Worm (Caenorhabditis elegans) whole organism, L1 larva: ENCODE results near the gene smc-3.

Experiments used
- F16B12.6 ChIP-seq: fragments of 150-350 bp; optimal IDR thresholded peaks from 2 replicates; lab custom pipeline; 2014; ENCODE audit warnings: missing biosample characterization, missing genetic modification characterization
- alr-1 ChIP-seq: fragments of 200-800 bp; sonication (Bioruptor generic); optimal IDR thresholded peaks from 2 replicates; lab custom pipeline; 2018; ENCODE audit warnings: borderline replicate concordance, mild to moderate bottlenecking, missing genetic modification characterization, missing compliant biosample characterization
- ceh-63 ChIP-seq: fragments of 200-800 bp; sonication (Bioruptor generic); optimal IDR thresholded peaks from 2 replicates; lab custom pipeline; 2018; ENCODE audit warnings: mild to moderate bottlenecking, missing genetic modification characterization, missing compliant biosample characterization
- ceh-88 ChIP-seq: fragments of 200-800 bp; sonication (Bioruptor generic); IDR thresholded peaks from 2 replicates; pipeline ENCODE4 v1.3.6; 2022; ENCODE audit warnings: missing genetic modification characterization, missing compliant biosample characterization
- ces-1 ChIP-seq: fragments of 150-350 bp; optimal IDR thresholded peaks from 2 replicates; lab custom pipeline; 2014; ENCODE audit warnings: missing biosample characterization, missing genetic modification reagents, missing genetic modification characterization
- efl-1 ChIP-seq, 4 experiments: fragments of 150-350 bp; optimal IDR thresholded peaks in 3 of 4; peaks in 1 of 4; 1 replicate in 1 of 4; 2 replicates in 3 of 4; lab custom pipeline; 2014; ENCODE audit warnings: missing biosample characterization in 2 of 4, missing genetic modification characterization in 2 of 4, missing genetic modification reagents in 2 of 4
- efl-3 ChIP-seq: fragments of 200-800 bp; sonication (Bioruptor generic); optimal IDR thresholded peaks from 2 replicates; lab custom pipeline; 2018; ENCODE audit warnings: mild to moderate bottlenecking, missing genetic modification characterization, missing compliant biosample characterization
- egl-13 ChIP-seq: sonication (generic microtip); optimal IDR thresholded peaks from 2 replicates; lab custom pipeline; 2016; ENCODE audit warnings: missing genotype, missing genetic modification reagents, missing genetic modification characterization, missing compliant biosample characterization
- fkh-4 ChIP-seq: sonication (generic microtip); optimal IDR thresholded peaks from 2 replicates; lab custom pipeline; 2016; ENCODE audit warnings: missing compliant biosample characterization, missing genetic modification characterization, borderline replicate concordance
- fkh-8 ChIP-seq: sonication (generic microtip); optimal IDR thresholded peaks from 2 replicates; lab custom pipeline; 2016; ENCODE audit warnings: mild to moderate bottlenecking, missing genetic modification characterization, missing compliant biosample characterization
- fos-1 ChIP-seq: fragments of 150-350 bp; optimal IDR thresholded peaks from 2 replicates; lab custom pipeline; 2014; ENCODE audit warnings: missing biosample characterization, missing genetic modification characterization
- hlh-17 ChIP-seq: fragments of 200-800 bp; sonication (Bioruptor generic); optimal IDR thresholded peaks from 2 replicates; lab custom pipeline; 2018; ENCODE audit warnings: missing genetic modification characterization, mild to moderate bottlenecking, missing compliant biosample characterization, moderate library complexity, borderline replicate concordance
- hlh-4 ChIP-seq: sonication (generic microtip); optimal IDR thresholded peaks from 2 replicates; lab custom pipeline; 2016; ENCODE audit warnings: mild to moderate bottlenecking, missing genetic modification characterization, missing compliant biosample characterization
- hpl-2 ChIP-seq: fragments of 150-350 bp; optimal IDR thresholded peaks from 2 replicates; lab custom pipeline; 2014; ENCODE audit warnings: missing biosample characterization, missing genetic modification reagents, missing genetic modification characterization
- irx-1 ChIP-seq: sonication (generic microtip); optimal IDR thresholded peaks from 2 replicates; lab custom pipeline; 2016; ENCODE audit warnings: missing genetic modification characterization, missing compliant biosample characterization
- isw-1 ChIP-seq: fragments of 200-800 bp; sonication (Bioruptor generic); IDR thresholded peaks from 2 replicates; pipeline ENCODE4 v1.3.6; 2022; ENCODE audit warnings: missing genetic modification characterization, missing compliant biosample characterization
- jun-1 ChIP-seq: fragments of 150-350 bp; optimal IDR thresholded peaks from 2 replicates; lab custom pipeline; 2014; ENCODE audit warnings: missing biosample characterization, missing genetic modification reagents, missing genetic modification characterization
- lin-13 ChIP-seq: fragments of 150-350 bp; optimal IDR thresholded peaks from 2 replicates; lab custom pipeline; 2014; ENCODE audit warnings: missing biosample characterization, missing genetic modification reagents, missing genetic modification characterization
- lin-14 ChIP-seq: fragments of 200-800 bp; sonication (Bioruptor generic); optimal IDR thresholded peaks from 2 replicates; lab custom pipeline; 2018; ENCODE audit warnings: mild to moderate bottlenecking, missing genetic modification characterization, moderate library complexity, missing compliant biosample characterization
- lir-3 ChIP-seq: sonication (generic microtip); optimal IDR thresholded peaks from 2 replicates; lab custom pipeline; 2016; ENCODE audit warnings: mild to moderate bottlenecking, missing genetic modification characterization, moderate library complexity, missing compliant biosample characterization; ENCODE audit not compliant: poor library complexity
- lsy-2 ChIP-seq, 2 experiments: fragments of 150-350 bp; optimal IDR thresholded peaks; 2 replicates each; lab custom pipeline; 2014; ENCODE audit warnings: missing biosample characterization in 2 of 2, missing genetic modification characterization in 2 of 2
- mab-9 ChIP-seq: fragments of 200-800 bp; sonication (Bioruptor generic); IDR thresholded peaks from 2 replicates; pipeline ENCODE4 v1.3.6; 2022; ENCODE audit warnings: missing genetic modification reagents, missing genetic modification characterization, missing compliant biosample characterization
- mdl-1 ChIP-seq, 2 experiments: fragments of 150-350 bp; optimal IDR thresholded peaks; 2 replicates each; lab custom pipeline; 2014 to 2017; ENCODE audit warnings: missing biosample characterization in 2 of 2, missing genetic modification characterization in 2 of 2, inconsistent platforms in 1 of 2
- nhr-11 ChIP-seq: fragments of 150-350 bp; optimal IDR thresholded peaks from 2 replicates; lab custom pipeline; 2014; ENCODE audit warnings: missing biosample characterization, missing genetic modification characterization
- nhr-19 ChIP-seq: fragments of 200-800 bp; sonication (Bioruptor generic); conservative IDR thresholded peaks from 2 replicates; pipeline ENCODE4 v1.3.6; 2022; ENCODE audit warnings: missing genetic modification characterization, missing compliant biosample characterization
- nhr-20 ChIP-seq: sonication (generic microtip); optimal IDR thresholded peaks from 2 replicates; lab custom pipeline; 2016; ENCODE audit warnings: mild to moderate bottlenecking, missing genetic modification characterization, missing compliant biosample characterization
- nhr-28 ChIP-seq: fragments of 150-350 bp; optimal IDR thresholded peaks from 2 replicates; lab custom pipeline; 2014; ENCODE audit warnings: missing biosample characterization, missing genetic modification characterization
- nhr-71 ChIP-seq: sonication (generic microtip); optimal IDR thresholded peaks from 2 replicates; lab custom pipeline; 2016; ENCODE audit warnings: mild to moderate bottlenecking, missing genetic modification characterization, moderate library complexity, missing compliant biosample characterization
- nhr-76 ChIP-seq: sonication (generic microtip); optimal IDR thresholded peaks from 2 replicates; lab custom pipeline; 2017; ENCODE audit warnings: missing biosample characterization, missing genetic modification characterization
- nhr-77 ChIP-seq: fragments of 150-350 bp; optimal IDR thresholded peaks from 2 replicates; lab custom pipeline; 2014; ENCODE audit warnings: missing biosample characterization, missing genetic modification characterization
- nhr-84 ChIP-seq: sonication (generic microtip); optimal IDR thresholded peaks from 2 replicates; lab custom pipeline; 2017; ENCODE audit warnings: missing biosample characterization, missing genetic modification characterization
- nhr-85 ChIP-seq: sonication (generic microtip); peaks from one replicate; lab custom pipeline; 2016; ENCODE audit warnings: missing genetic modification characterization, inconsistent platforms, missing compliant biosample characterization
- pax-3 ChIP-seq: fragments of 200-800 bp; sonication (Bioruptor generic); optimal IDR thresholded peaks from 2 replicates; lab custom pipeline; 2018; ENCODE audit warnings: mild to moderate bottlenecking, missing genetic modification characterization, moderate library complexity, missing compliant biosample characterization
- snpc-4 ChIP-seq: fragments of 150-350 bp; optimal IDR thresholded peaks from 2 replicates; lab custom pipeline; 2014; ENCODE audit warnings: missing biosample characterization, missing genetic modification characterization
- snu-23 ChIP-seq: sonication (generic microtip); optimal IDR thresholded peaks from 2 replicates; lab custom pipeline; 2016; ENCODE audit warnings: missing genetic modification characterization, missing compliant biosample characterization
- sox-4 ChIP-seq: sonication (generic microtip); optimal IDR thresholded peaks from 2 replicates; lab custom pipeline; 2016; ENCODE audit warnings: missing genetic modification characterization, missing compliant biosample characterization
- sptf-1 ChIP-seq: fragments of 150-350 bp; optimal IDR thresholded peaks from 2 replicates; lab custom pipeline; 2014; ENCODE audit warnings: missing biosample characterization, missing genetic modification characterization
- sup-37 ChIP-seq: fragments of 200-800 bp; sonication (Bioruptor generic); optimal IDR thresholded peaks from 2 replicates; lab custom pipeline; 2018; ENCODE audit warnings: mild to moderate bottlenecking, missing genetic modification characterization, missing compliant biosample characterization
- tlp-1 ChIP-seq: fragments of 150-350 bp; optimal IDR thresholded peaks from 2 replicates; lab custom pipeline; 2014; ENCODE audit warnings: missing biosample characterization, missing genetic modification characterization
- unc-62 ChIP-seq: fragments of 150-350 bp; optimal IDR thresholded peaks from 2 replicates; lab custom pipeline; 2014; ENCODE audit warnings: missing biosample characterization, missing genetic modification reagents, missing genetic modification characterization
- unc-86 ChIP-seq: sonication (generic microtip); optimal IDR thresholded peaks from 2 replicates; lab custom pipeline; 2016; ENCODE audit warnings: missing genetic modification characterization, missing compliant biosample characterization
- vab-15 ChIP-seq: sonication (generic microtip); optimal IDR thresholded peaks from 2 replicates; lab custom pipeline; 2017; ENCODE audit warnings: missing genotype, mild to moderate bottlenecking, missing genetic modification characterization, missing compliant biosample characterization
- ztf-4 ChIP-seq: fragments of 150-350 bp; optimal IDR thresholded peaks from 2 replicates; lab custom pipeline; 2014; ENCODE audit warnings: missing biosample characterization, missing genetic modification characterization

The smc-3 gene

ce11 chrIII:11287340-11287739 is 3.4 kb upstream of the smc-3 start:
- TF ChIP-seq efl-1 (optimal IDR thresholded peaks at IDR 0.05; lab: Kevin White, UChicago), result no peak
- peak in 1 of 2 experiments; percentile 89 for TF ChIP-seq efl-1 (GFP tag; optimal IDR thresholded peaks at IDR 0.05 in 1 of 2; lab: Kevin White, UChicago)
- no peak for TF ChIP-seq lin-14 (GFP tag; lab: Kevin White, UChicago)

ce11 chrIII:11288295-11288694 is 2.4 kb upstream of the smc-3 start:
- TF ChIP-seq tlp-1 (tag; lab: Kevin White, UChicago) (no peak), fkh-4 (tag; lab: Kevin White, UChicago) (no peak), alr-1 (tag; lab: Kevin White, UChicago) (peak; percentile 39), nhr-28 (tag; lab: Kevin White, UChicago) (no peak), vab-15 (tag; lab: Kevin White, UChicago) (no peak), hpl-2 (GFP tag; lab: Kevin White, UChicago) (no peak), snu-23 (GFP tag; lab: Kevin White, UChicago) (no peak)

- TF ChIP-seq unc-62 (GFP tag; lab: Kevin White, UChicago), result no peak
Observed at ce11 chrIII:11289876-11290275, 828 bp upstream of the smc-3 start.

- TF ChIP-seq pax-3 (tag; lab: Kevin White, UChicago), result no peak
- no peak for TF ChIP-seq nhr-71 (tag; lab: Kevin White, UChicago)
- TF ChIP-seq fkh-8 (tag; lab: Kevin White, UChicago), result no peak
- TF ChIP-seq efl-3 (GFP tag; lab: Kevin White, UChicago), result no peak
- TF ChIP-seq nhr-85 (tag; lab: Kevin White, UChicago), result peak; percentile 9
- no peak for TF ChIP-seq tlp-1 (tag; lab: Kevin White, UChicago)
Observed at ce11 chrIII:11311466-11311865, 20.8 kb downstream of the smc-3 start, which contains the start of gene rab-35. TSS of gene rab-35 (minus strand) at chrIII:11311566.

- TF ChIP-seq jun-1 (tag; lab: Kevin White, UChicago) (peak; percentile 55), isw-1 (peak; percentile 80), lsy-2 (tag; optimal IDR thresholded peaks at IDR 0.05; lab: Kevin White, UChicago) (peak; percentile 66 to 82), lin-13 (GFP tag; lab: Kevin White, UChicago) (peak; percentile 50), efl-1 (optimal IDR thresholded peaks at IDR 0.05; lab: Kevin White, UChicago) (peak; percentile 89 to 93), efl-1 (GFP tag; optimal IDR thresholded peaks at IDR 0.05 in 1 of 2; lab: Kevin White, UChicago) (peak; percentile 89 to 98), ztf-4 (tag; lab: Kevin White, UChicago) (no peak), mab-9 (GFP tag; lab: Robert Waterston, UW) (peak; percentile 50; the same call in 1 of the 2 replicates), ceh-63 (GFP tag; lab: Kevin White, UChicago) (peak; percentile 91), hlh-17 (GFP tag; lab: Kevin White, UChicago) (no peak), nhr-77 (tag; lab: Kevin White, UChicago) (peak; percentile 72), nhr-19 (GFP tag; lab: Robert Waterston, UW) (peak; percentile 71), irx-1 (peak; percentile 84), ceh-88 (GFP tag; lab: Robert Waterston, UW) (peak; percentile 77), nhr-11 (tag; lab: Kevin White, UChicago) (no peak), nhr-76 (no peak), snpc-4 (tag; lab: Kevin White, UChicago) (peak; percentile 77), sup-37 (GFP tag; lab: Kevin White, UChicago) (peak; percentile 2), nhr-71 (tag; lab: Kevin White, UChicago) (peak; percentile 94), sptf-1 (tag; lab: Kevin White, UChicago) (no peak), mdl-1 (tag; optimal IDR thresholded peaks at IDR 0.05; lab: Kevin White, UChicago) (peak in 1 of 2 experiments; percentile 20), fos-1 (tag; lab: Kevin White, UChicago) (peak; percentile 52), unc-86 (tag; lab: Kevin White, UChicago) (peak; percentile 82), alr-1 (tag; lab: Kevin White, UChicago) (no peak), tlp-1 (tag; lab: Kevin White, UChicago) (no peak), nhr-84 (tag; lab: Kevin White, UChicago) (no peak), nhr-20 (tag; lab: Kevin White, UChicago) (peak; percentile 87), ces-1 (GFP tag; lab: Kevin White, UChicago) (no peak), lir-3 (tag; lab: Kevin White, UChicago) (no peak), hlh-4 (tag; lab: Kevin White, UChicago) (peak; percentile 53), egl-13 (peak; percentile 86), sox-4 (peak; percentile 91), F16B12.6 (tag; lab: Kevin White, UChicago) (peak; percentile 93)
Observed at ce11 chrIII:11317164-11317620, 26.5 kb downstream of the smc-3 start, which contains the start of gene mcm-10. TSS of gene mcm-10 (plus strand) at chrIII:11317570.
